Fruit fly (Drosophila melanogaster) whole organism, embryonic: ENCODE measurements around the gene CG9948.

Experiments
- Bgb ChIP-seq: fragments of 200-800 bp; sonication (Bioruptor generic); IDR thresholded peaks from 2 replicates; pipeline ENCODE4 v1.3.6; 2022; ENCODE audit warnings: missing biosample characterization, missing genetic modification characterization; ENCODE audit not compliant: partially characterized antibody
- CG1024 ChIP-seq: fragments of 200-800 bp; sonication (Bioruptor generic); IDR thresholded peaks from 2 replicates; pipeline ENCODE4 v1.3.6; 2022; ENCODE audit warnings: missing biosample characterization, missing genetic modification characterization
- CG10366 ChIP-seq: fragments of 200-800 bp; sonication (Bioruptor generic); IDR thresholded peaks from 2 replicates; pipeline ENCODE4 v1.3.6; 2022; ENCODE audit warnings: missing biosample characterization, missing genetic modification characterization
- CG10431 ChIP-seq: fragments of 200-800 bp; sonication (Bioruptor generic); optimal IDR thresholded peaks from 3 replicates; lab custom pipeline; 2018; ENCODE audit warnings: missing biosample characterization, mild to moderate bottlenecking, missing genetic modification characterization
- CG11093 ChIP-seq: fragments of 200-800 bp; sonication (Bioruptor generic); IDR thresholded peaks from 3 replicates; pipeline ENCODE4 v1.3.6; 2022; ENCODE audit warnings: missing biosample characterization, missing genetic modification characterization
- CG11695 ChIP-seq: fragments of 200-800 bp; sonication (Bioruptor generic); IDR thresholded peaks from 3 replicates; pipeline ENCODE4 v1.3.6; 2022; ENCODE audit warnings: missing biosample characterization, missing genetic modification characterization
- CG12071 ChIP-seq: fragments of 200-800 bp; sonication (Bioruptor generic); optimal IDR thresholded peaks from 3 replicates; lab custom pipeline; 2018; ENCODE audit warnings: missing biosample characterization, mild to moderate bottlenecking, missing genetic modification characterization
- CG12104 ChIP-seq: fragments of 200-800 bp; sonication (Bioruptor generic); optimal IDR thresholded peaks from 3 replicates; lab custom pipeline; 2016; ENCODE audit warnings: missing biosample characterization, missing genetic modification characterization
- CG13775 ChIP-seq: fragments of 200-800 bp; sonication (Bioruptor generic); optimal IDR thresholded peaks from 3 replicates; lab custom pipeline; 2017; ENCODE audit warnings: missing biosample characterization, mild to moderate bottlenecking, missing genetic modification characterization
- CG14441 ChIP-seq: fragments of 200-800 bp; sonication (Bioruptor generic); IDR thresholded peaks from 2 replicates; pipeline ENCODE4 v1.3.6; 2022; ENCODE audit warnings: missing biosample characterization, missing genetic modification characterization
- CG14667 ChIP-seq: fragments of 200-800 bp; sonication (Bioruptor generic); IDR thresholded peaks from 2 replicates; pipeline ENCODE4 v1.3.6; 2022; ENCODE audit warnings: missing biosample characterization, missing genetic modification characterization
- CG15269 ChIP-seq: fragments of 200-800 bp; sonication (Bioruptor generic); optimal IDR thresholded peaks from 2 replicates; lab custom pipeline; 2018; ENCODE audit warnings: missing biosample characterization, mild to moderate bottlenecking, missing genetic modification characterization, moderate library complexity
- CG31388 ChIP-seq: fragments of 200-800 bp; sonication (Bioruptor generic); optimal IDR thresholded peaks from 2 replicates; lab custom pipeline; 2016; ENCODE audit warnings: missing biosample characterization, missing genetic modification characterization
- CG32532 ChIP-seq: fragments of 200-800 bp; sonication (Bioruptor generic); IDR thresholded peaks from 2 replicates; pipeline ENCODE4 v1.3.6; 2022; ENCODE audit warnings: missing biosample characterization, missing genetic modification characterization
- CG32772 ChIP-seq: fragments of 200-800 bp; sonication (Bioruptor generic); IDR thresholded peaks from 2 replicates; pipeline ENCODE4 v1.3.6; 2022; ENCODE audit warnings: missing biosample characterization, missing genetic modification characterization
- CG3847 ChIP-seq: fragments of 200-800 bp; sonication (Bioruptor generic); IDR thresholded peaks from 2 replicates; pipeline ENCODE4 v1.3.6; 2022; ENCODE audit warnings: missing biosample characterization, missing genetic modification characterization
- CG5953 ChIP-seq: fragments of 200-800 bp; sonication (Bioruptor generic); IDR thresholded peaks from 2 replicates; pipeline ENCODE4 v1.3.6; 2022; ENCODE audit warnings: missing biosample characterization, missing genetic modification characterization
- CG6689 ChIP-seq: fragments of 200-800 bp; sonication (Bioruptor generic); IDR thresholded peaks from 2 replicates; pipeline ENCODE4 v1.3.6; 2022; ENCODE audit warnings: missing biosample characterization, missing genetic modification characterization
- CG7839 ChIP-seq: fragments of 200-800 bp; sonication (Bioruptor generic); optimal IDR thresholded peaks from 3 replicates; lab custom pipeline; 2018; ENCODE audit warnings: missing biosample characterization, mild to moderate bottlenecking, missing genetic modification characterization, moderate library complexity
- CG8290 ChIP-seq, 3 experiments: fragments of 200-800 bp; sonication (Bioruptor generic); optimal IDR thresholded peaks; 2 replicates each; lab custom pipeline; 2016 to 2019; ENCODE audit warnings: missing biosample characterization in 3 of 3, missing genetic modification characterization in 3 of 3, mild to moderate bottlenecking in 2 of 3, moderate library complexity in 1 of 3
- CG8388 ChIP-seq: fragments of 200-800 bp; sonication (Bioruptor generic); optimal IDR thresholded peaks from 2 replicates; lab custom pipeline; 2019; ENCODE audit warnings: missing biosample characterization, mild to moderate bottlenecking, missing genetic modification characterization, moderate library complexity
- CG8924 ChIP-seq: fragments of 200-800 bp; optimal IDR thresholded peaks from 3 replicates; lab custom pipeline; 2019; ENCODE audit warnings: missing biosample characterization, mild to moderate bottlenecking, missing genetic modification characterization, moderate library complexity
- CG9727 ChIP-seq: fragments of 200-800 bp; sonication (Bioruptor generic); optimal IDR thresholded peaks from 3 replicates; lab custom pipeline; 2017; ENCODE audit warnings: missing biosample characterization, mild to moderate bottlenecking, missing genetic modification characterization
- Dek ChIP-seq: fragments of 200-800 bp; sonication (Bioruptor generic); optimal IDR thresholded peaks from 3 replicates; lab custom pipeline; 2019; ENCODE audit warnings: missing biosample characterization, mild to moderate bottlenecking, missing genetic modification characterization, moderate library complexity
- Drgx ChIP-seq: fragments of 200-800 bp; sonication (Bioruptor generic); IDR thresholded peaks from 2 replicates; pipeline ENCODE4 v1.3.6; 2022; ENCODE audit warnings: missing biosample characterization, missing genetic modification characterization
- Eip74EF ChIP-seq, 2 experiments: fragments of 200-800 bp in 1 of 2; fragments of >200 bp in 1 of 2; sonication (Bioruptor generic) in 1 of 2; optimal IDR thresholded peaks; 2 replicates each; lab custom pipeline; 2017 to 2019; ENCODE audit warnings: missing biosample characterization in 2 of 2, missing genetic modification characterization in 2 of 2, mild to moderate bottlenecking in 1 of 2, moderate library complexity in 1 of 2
- Gug ChIP-seq: fragments of 200-800 bp; sonication (Bioruptor generic); IDR thresholded peaks from 4 replicates; pipeline ENCODE4 v1.3.6; 2022; ENCODE audit warnings: missing biosample characterization, missing genetic modification characterization
- MTF-1 ChIP-seq: fragments of 200-800 bp; sonication (Bioruptor generic); optimal IDR thresholded peaks from 2 replicates; lab custom pipeline; 2018; ENCODE audit warnings: missing biosample characterization, mild to moderate bottlenecking, missing genetic modification characterization, borderline replicate concordance
- NC2α ChIP-seq: fragments of 200-800 bp; sonication (Bioruptor generic); optimal IDR thresholded peaks from 2 replicates; lab custom pipeline; 2016; ENCODE audit warnings: missing biosample characterization, missing genetic modification characterization
- Rx ChIP-seq: fragments of 200-800 bp; sonication (Bioruptor generic); IDR thresholded peaks from 2 replicates; pipeline ENCODE4 v1.3.6; 2022; ENCODE audit warnings: missing biosample characterization, missing genetic modification characterization
- Scr ChIP-seq: fragments of 200-800 bp; sonication (Bioruptor generic); IDR thresholded peaks from 2 replicates; pipeline ENCODE4 v1.3.6; 2022; ENCODE audit warnings: missing biosample characterization, missing genetic modification characterization; ENCODE audit not compliant: partially characterized antibody
- Sox100B ChIP-seq: fragments of 200-800 bp; sonication (Bioruptor generic); optimal IDR thresholded peaks from 3 replicates; lab custom pipeline; 2018; ENCODE audit warnings: missing biosample characterization, mild to moderate bottlenecking, missing genetic modification characterization
- Ssrp ChIP-seq: fragments of 200-800 bp; sonication (Bioruptor generic); optimal IDR thresholded peaks from 2 replicates; lab custom pipeline; 2018; ENCODE audit warnings: missing biosample characterization, mild to moderate bottlenecking, missing genetic modification characterization, moderate library complexity
- aop ChIP-seq: fragments of 200-800 bp; sonication (Bioruptor generic); IDR thresholded peaks from 2 replicates; pipeline ENCODE4 v1.3.6; 2022; ENCODE audit warnings: missing biosample characterization, missing genetic modification characterization
- bcd ChIP-seq: fragments of 200-800 bp; sonication (Bioruptor generic); optimal IDR thresholded peaks from 2 replicates; lab custom pipeline; 2017; ENCODE audit warnings: missing biosample characterization, mild to moderate bottlenecking, missing genetic modification characterization
- ci ChIP-seq: fragments of 200-800 bp; sonication (Bioruptor generic); IDR thresholded peaks from 3 replicates; pipeline ENCODE4 v1.3.6; 2022; ENCODE audit warnings: missing biosample characterization, missing genetic modification characterization
- dmrt99B ChIP-seq: fragments of 200-800 bp; sonication (Bioruptor generic); optimal IDR thresholded peaks from 2 replicates; lab custom pipeline; 2018; ENCODE audit warnings: missing biosample characterization, mild to moderate bottlenecking, missing genetic modification characterization, moderate library complexity
- lab ChIP-seq: fragments of 200-800 bp; sonication (Bioruptor generic); optimal IDR thresholded peaks from 3 replicates; lab custom pipeline; 2017; ENCODE audit warnings: missing biosample characterization, missing genetic modification characterization, mild to moderate bottlenecking, moderate library complexity, missing genetic modification reagents
- org-1 ChIP-seq: fragments of 200-800 bp; sonication (Bioruptor generic); optimal IDR thresholded peaks from 2 replicates; lab custom pipeline; 2017; ENCODE audit warnings: missing biosample characterization, missing genetic modification characterization
- pan ChIP-seq, 4 experiments: fragments of >200 bp in 3 of 4; fragments of 200-800 bp in 1 of 4; sonication (Bioruptor generic) in 1 of 4; optimal IDR thresholded peaks in 3 of 4; IDR thresholded peaks in 1 of 4; 2 replicates each; pipeline versions ENCODE4 v1.3.6 to Lab custom; 2017 to 2022; ENCODE audit warnings: missing biosample characterization in 2 of 4, missing genetic modification characterization in 2 of 4, mixed read lengths in 1 of 4
- pfk ChIP-seq: fragments of 200-800 bp; sonication (Bioruptor generic); optimal IDR thresholded peaks from 2 replicates; lab custom pipeline; 2018; ENCODE audit warnings: missing biosample characterization, mild to moderate bottlenecking, missing genetic modification characterization, moderate library complexity
- phol ChIP-seq: fragments of 200-800 bp; sonication (Bioruptor generic); optimal IDR thresholded peaks from 3 replicates; lab custom pipeline; 2018; ENCODE audit warnings: missing biosample characterization, mild to moderate bottlenecking, missing genetic modification characterization, moderate library complexity
- row ChIP-seq: fragments of 200-800 bp; sonication (Bioruptor generic); IDR thresholded peaks from 3 replicates; pipeline ENCODE4 v1.3.6; 2022; ENCODE audit warnings: missing biosample characterization, missing genetic modification characterization
- salm ChIP-seq: fragments of 200-800 bp; sonication (Bioruptor generic); optimal IDR thresholded peaks from 2 replicates; lab custom pipeline; 2018; ENCODE audit warnings: missing biosample characterization, mild to moderate bottlenecking, missing genetic modification characterization
- seq ChIP-seq: fragments of 200-800 bp; sonication (Bioruptor generic); IDR thresholded peaks from 2 replicates; pipeline ENCODE4 v1.3.6; 2022; ENCODE audit warnings: missing biosample characterization, missing genetic modification characterization
- stwl ChIP-seq: fragments of 200-800 bp; sonication (Bioruptor generic); optimal IDR thresholded peaks from 3 replicates; lab custom pipeline; 2018; ENCODE audit warnings: missing biosample characterization, mild to moderate bottlenecking, missing genetic modification characterization, moderate library complexity
- tup ChIP-seq: fragments of 200-800 bp; sonication (Bioruptor generic); optimal IDR thresholded peaks from 2 replicates; lab custom pipeline; 2016; ENCODE audit warnings: missing biosample characterization, mild to moderate bottlenecking, missing genetic modification characterization, moderate library complexity
- unpg ChIP-seq: fragments of 200-800 bp; sonication (Bioruptor generic); optimal IDR thresholded peaks from 3 replicates; lab custom pipeline; 2018; ENCODE audit warnings: missing biosample characterization, mild to moderate bottlenecking, missing genetic modification characterization, moderate library complexity
- vfl ChIP-seq: fragments of 200-800 bp; sonication (Bioruptor generic); optimal IDR thresholded peaks from 2 replicates; lab custom pipeline; 2016; ENCODE audit warnings: missing biosample characterization, missing genetic modification characterization

The CG9948 gene

dm6 chr3L:6977391-6977790, 21.6 kb downstream of the CG9948 start (continued):
- TF ChIP-seq CG1024 (GFP tag; lab: Robert Waterston, UW) (0 out of 2 replicates have a peak, but pooled peaks have one; percentile 25), ci (GFP tag; lab: Robert Waterston, UW) (peak; percentile 75), Sox100B (GFP tag; lab: Kevin White, UChicago) (peak; percentile 63), CG8924 (peak; percentile 26), stwl (tag; lab: Kevin White, UChicago) (peak; percentile 6), CG11093 (peak; percentile 33; the same call in 1 of the 3 replicates), pfk (GFP tag; lab: Kevin White, UChicago) (no peak), NC2α (no peak), Dek (peak; percentile 42), CG14441 (GFP tag; lab: Robert Waterston, UW) (peak; percentile 46; the same call in 1 of the 2 replicates), Scr (no peak), lab (peak; percentile 68), CG6689 (GFP tag; lab: Robert Waterston, UW) (peak; percentile 71), aop (no peak), CG8388 (GFP tag; lab: Kevin White, UChicago) (peak; percentile 65), seq (GFP tag; lab: Robert Waterston, UW) (peak; percentile 62), CG31388 (no peak), Rx (GFP tag; lab: Robert Waterston, UW) (peak; percentile 38; the same call in 1 of the 2 replicates), CG32532 (peak; percentile 44; the same call in 1 of the 2 replicates), Eip74EF (GFP tag; optimal IDR thresholded peaks at IDR 0.05; lab: Kevin White, UChicago) (peak in 1 of 2 experiments; percentile 26), MTF-1 (peak; percentile 31), Gug (GFP tag; lab: Robert Waterston, UW) (peak; percentile 34; the same call in 1 of the 4 replicates), dmrt99B (tag; lab: Kevin White, UChicago) (peak; percentile 74), bcd (peak; percentile 59), vfl (GFP tag; lab: Kevin White, UChicago) (no peak), CG3847 (peak; percentile 19; the same call in 1 of the 2 replicates), CG5953 (peak; percentile 45), CG14667 (GFP tag; lab: Robert Waterston, UW) (peak; percentile 52), CG10366 (GFP tag; lab: Robert Waterston, UW) (peak; percentile 64), CG8290 (GFP tag; optimal IDR thresholded peaks at IDR 0.05; lab: Kevin White, UChicago) (peak; percentile 42), CG8290 (tag; optimal IDR thresholded peaks at IDR 0.05; lab: Kevin White, UChicago) (no peak), phol (tag; lab: Kevin White, UChicago) (peak; percentile 72), pan (optimal IDR thresholded peaks at IDR 0.05; lab: Kevin White, UChicago) (no peak), pan (GFP tag; optimal IDR thresholded peaks at IDR 0.05 in 1 of 2, IDR thresholded peaks at IDR 0.05 in 1 of 2) (peak in 1 of 2 experiments; percentile 61), salm (tag; lab: Kevin White, UChicago) (no peak), CG9727 (peak; percentile 72), CG10431 (GFP tag; lab: Kevin White, UChicago) (no peak), unpg (peak; percentile 70), CG7839 (tag; lab: Kevin White, UChicago) (peak; percentile 64), org-1 (GFP tag; lab: Kevin White, UChicago) (peak; percentile 9), CG12104 (GFP tag; lab: Kevin White, UChicago) (peak; percentile 46), Ssrp (tag; lab: Kevin White, UChicago) (peak; percentile 64), Bgb (GFP tag; lab: Robert Waterston, UW) (no peak), tup (no peak), CG15269 (tag; lab: Kevin White, UChicago) (peak; percentile 60), Drgx (GFP tag; lab: Robert Waterston, UW) (peak; percentile 85), CG11695 (GFP tag; lab: Robert Waterston, UW) (peak; percentile 70), CG32772 (GFP tag; lab: Robert Waterston, UW) (0 out of 2 replicates have a peak, but pooled peaks have one; percentile 24), CG12071 (no peak), row (peak; percentile 72), CG13775 (GFP tag; lab: Kevin White, UChicago) (peak; percentile 58)
